Worm (Caenorhabditis elegans) whole organism, L3 larva: ENCODE measurements around the gene T13B5.9.
A peak's percentile ranks its signal among the peaks of the same experiment; 100 is the strongest.

Experiments
- R02D3.7 ChIP-seq: fragments of 150-350 bp; optimal IDR thresholded peaks from 2 replicates; lab custom pipeline; 2014; ENCODE audit warnings: missing biosample characterization, missing genetic modification characterization
- aly-2 ChIP-seq: fragments of 150-350 bp; optimal IDR thresholded peaks from 2 replicates; lab custom pipeline; 2014; ENCODE audit warnings: missing biosample characterization, missing genetic modification characterization
- ama-1 ChIP-seq: fragments of 150-350 bp; optimal IDR thresholded peaks from 2 replicates; lab custom pipeline; 2018
- ceh-28 ChIP-seq: fragments of 150-350 bp; optimal IDR thresholded peaks from 2 replicates; lab custom pipeline; 2014; ENCODE audit warnings: missing biosample characterization, missing genetic modification reagents, missing genetic modification characterization
- ceh-9 ChIP-seq: sonication (generic microtip); optimal IDR thresholded peaks from 2 replicates; lab custom pipeline; 2018; ENCODE audit warnings: missing biosample characterization, missing genetic modification characterization
- daf-12 ChIP-seq: fragments of 150-350 bp; optimal IDR thresholded peaks from 2 replicates; lab custom pipeline; 2014; ENCODE audit warnings: missing biosample characterization, missing genetic modification reagents, missing genetic modification characterization
- egl-5 ChIP-seq: fragments of 150-350 bp; optimal IDR thresholded peaks from 2 replicates; lab custom pipeline; 2017; ENCODE audit warnings: missing biosample characterization, missing genetic modification reagents, missing genetic modification characterization, inconsistent platforms
- elt-1 ChIP-seq: fragments of 150-350 bp; optimal IDR thresholded peaks from 2 replicates; lab custom pipeline; 2014; ENCODE audit warnings: missing biosample characterization, missing genetic modification characterization
- elt-2 ChIP-seq: sonication (generic microtip); optimal IDR thresholded peaks from 2 replicates; lab custom pipeline; 2016; ENCODE audit warnings: missing genetic modification reagents, mild to moderate bottlenecking, missing genetic modification characterization, missing compliant biosample characterization
- eor-1 ChIP-seq, 2 experiments: fragments of 150-350 bp; optimal IDR thresholded peaks; 2 replicates each; lab custom pipeline; 2014 to 2018; ENCODE audit warnings: missing biosample characterization in 2 of 2, missing genetic modification characterization in 2 of 2
- fkh-2 ChIP-seq: fragments of 150-350 bp; optimal IDR thresholded peaks from 2 replicates; lab custom pipeline; 2014; ENCODE audit warnings: missing biosample characterization, missing genetic modification reagents, missing genetic modification characterization
- fos-1 ChIP-seq: fragments of 150-350 bp; optimal IDR thresholded peaks from 2 replicates; lab custom pipeline; 2014; ENCODE audit warnings: missing biosample characterization, missing genetic modification characterization
- jun-1 ChIP-seq: fragments of 150-350 bp; optimal IDR thresholded peaks from 2 replicates; lab custom pipeline; 2014; ENCODE audit warnings: missing biosample characterization, missing genetic modification reagents, missing genetic modification characterization
- lin-15B ChIP-seq: fragments of 150-350 bp; optimal IDR thresholded peaks from 2 replicates; lab custom pipeline; 2014; ENCODE audit warnings: missing biosample characterization, missing genetic modification characterization
- lin-39 ChIP-seq: fragments of 150-350 bp; optimal IDR thresholded peaks from 2 replicates; lab custom pipeline; 2018; ENCODE audit warnings: missing biosample characterization, missing genetic modification reagents, missing genetic modification characterization
- lsy-12 ChIP-seq: sonication (generic microtip); optimal IDR thresholded peaks from 2 replicates; lab custom pipeline; 2016; ENCODE audit warnings: mild to moderate bottlenecking, missing genetic modification characterization, missing compliant biosample characterization
- mdl-1 ChIP-seq: fragments of 150-350 bp; optimal IDR thresholded peaks from 2 replicates; lab custom pipeline; 2014; ENCODE audit warnings: missing biosample characterization, missing genetic modification characterization
- mml-1 ChIP-seq: fragments of 150-350 bp; sonication (generic microtip); optimal IDR thresholded peaks from 3 replicates; lab custom pipeline; 2014; ENCODE audit warnings: missing biosample characterization, missing genetic modification characterization
- nfya-1 ChIP-seq: sonication (generic microtip); optimal IDR thresholded peaks from 2 replicates; lab custom pipeline; 2017; ENCODE audit warnings: missing genetic modification characterization, mild to moderate bottlenecking, missing compliant biosample characterization, antibody characterized with exemption, moderate library complexity; ENCODE audit not compliant: insufficient read depth
- nhr-11 ChIP-seq: fragments of 150-350 bp; optimal IDR thresholded peaks from 2 replicates; lab custom pipeline; 2014; ENCODE audit warnings: missing biosample characterization, missing genetic modification characterization
- nhr-23 ChIP-seq: fragments of 150-350 bp; optimal IDR thresholded peaks from 2 replicates; lab custom pipeline; 2014; ENCODE audit warnings: missing biosample characterization, missing genetic modification reagents, missing genetic modification characterization
- nhr-237 ChIP-seq: fragments of 150-350 bp; optimal IDR thresholded peaks from 2 replicates; lab custom pipeline; 2014; ENCODE audit warnings: missing biosample characterization, missing genetic modification characterization
- nhr-25 ChIP-seq: sonication (generic microtip); optimal IDR thresholded peaks from 2 replicates; lab custom pipeline; 2017; ENCODE audit warnings: missing biosample characterization, missing genetic modification characterization
- nhr-28 ChIP-seq: fragments of 150-350 bp; optimal IDR thresholded peaks from 2 replicates; lab custom pipeline; 2014; ENCODE audit warnings: missing biosample characterization, missing genetic modification characterization
- nhr-43 ChIP-seq: sonication (generic microtip); optimal IDR thresholded peaks from 2 replicates; lab custom pipeline; 2016; ENCODE audit warnings: mild to moderate bottlenecking, missing genetic modification characterization, missing compliant biosample characterization; ENCODE audit not compliant: poor library complexity, severe bottlenecking
- nhr-67 ChIP-seq: fragments of 150-350 bp; optimal IDR thresholded peaks from 2 replicates; lab custom pipeline; 2014; ENCODE audit warnings: missing biosample characterization, missing genetic modification characterization
- nhr-77 ChIP-seq: fragments of 150-350 bp; optimal IDR thresholded peaks from 2 replicates; lab custom pipeline; 2014; ENCODE audit warnings: missing biosample characterization, missing genetic modification characterization
- pha-4 ChIP-seq: fragments of 150-350 bp; optimal IDR thresholded peaks from 2 replicates; lab custom pipeline; 2014; ENCODE audit warnings: missing biosample characterization, missing genetic modification reagents, missing genetic modification characterization
- pqm-1 ChIP-seq: fragments of 150-350 bp; optimal IDR thresholded peaks from 2 replicates; lab custom pipeline; 2017; ENCODE audit warnings: missing biosample characterization, missing genetic modification characterization, inconsistent platforms
- sea-2 ChIP-seq: fragments of 150-350 bp; sonication (generic microtip); optimal IDR thresholded peaks from 4 replicates; lab custom pipeline; 2014; ENCODE audit warnings: missing biosample characterization, missing genetic modification reagents, missing genetic modification characterization
- skn-1 ChIP-seq: fragments of 150-350 bp; optimal IDR thresholded peaks from 2 replicates; lab custom pipeline; 2014; ENCODE audit warnings: missing biosample characterization, missing genetic modification characterization
- tbx-2 ChIP-seq: sonication (generic microtip); optimal IDR thresholded peaks from 2 replicates; lab custom pipeline; 2016; ENCODE audit warnings: mild to moderate bottlenecking, missing genetic modification characterization, missing compliant biosample characterization
- unc-39 ChIP-seq: sonication (generic microtip); optimal IDR thresholded peaks from 4 replicates; lab custom pipeline; 2017; ENCODE audit warnings: missing biosample characterization, missing genetic modification characterization
- unc-62 ChIP-seq: fragments of 150-350 bp; sonication (generic microtip); optimal IDR thresholded peaks from 4 replicates; lab custom pipeline; 2014; ENCODE audit warnings: missing biosample characterization, missing genetic modification reagents, missing genetic modification characterization
- zag-1 ChIP-seq: fragments of 150-350 bp; optimal IDR thresholded peaks from 2 replicates; lab custom pipeline; 2014; ENCODE audit warnings: missing biosample characterization, missing genetic modification characterization
- ztf-11 ChIP-seq: fragments of 150-350 bp; optimal IDR thresholded peaks from 2 replicates; lab custom pipeline; 2014; ENCODE audit warnings: missing biosample characterization, missing genetic modification characterization

The T13B5.9 gene

ce11 chrII:1104409-1104808, at the start of gene T13B5.9:
Gene T13B5.9, minus strand, starts transcription at chrII:1104509.
- TF ChIP-seq lin-39 (tag; lab: Kevin White, UChicago) (no peak), jun-1 (tag; lab: Kevin White, UChicago) (no peak), fkh-2 (tag; lab: Kevin White, UChicago) (no peak), skn-1 (tag; lab: Kevin White, UChicago) (no peak), fos-1 (no peak), mdl-1 (tag; lab: Kevin White, UChicago) (no peak), tbx-2 (tag; lab: Kevin White, UChicago) (no peak), mml-1 (tag; lab: Kevin White, UChicago) (no peak), unc-39 (tag; lab: Kevin White, UChicago) (no peak)
- TF ChIP-seq, all 47 proteins: peak for 0

DNA sequence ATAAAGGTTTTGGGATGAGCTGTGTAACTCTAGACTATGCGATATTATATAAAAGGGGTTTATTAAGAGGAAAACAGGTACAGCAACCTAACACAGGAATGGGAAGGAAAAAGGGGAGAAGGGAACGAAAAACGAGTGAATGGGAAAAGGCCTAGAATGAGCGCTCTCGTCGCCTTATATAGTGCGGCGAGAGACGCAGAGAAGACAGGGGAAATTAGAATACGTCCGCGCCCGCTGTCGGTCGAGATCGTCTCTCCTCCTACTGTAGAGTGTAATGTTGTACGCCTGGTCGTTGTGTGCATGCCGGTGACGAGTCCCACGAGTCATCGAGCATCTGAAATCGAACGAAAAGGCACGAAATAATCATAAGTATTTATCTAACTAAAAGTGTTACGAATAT, 49.0 kb upstream of the T13B5.9 start:
- TF ChIP-seq skn-1 (tag; lab: Kevin White, UChicago) (no peak), nhr-77 (tag; lab: Kevin White, UChicago) (no peak)
- TF ChIP-seq, all 47 proteins: peak for 0

DNA sequence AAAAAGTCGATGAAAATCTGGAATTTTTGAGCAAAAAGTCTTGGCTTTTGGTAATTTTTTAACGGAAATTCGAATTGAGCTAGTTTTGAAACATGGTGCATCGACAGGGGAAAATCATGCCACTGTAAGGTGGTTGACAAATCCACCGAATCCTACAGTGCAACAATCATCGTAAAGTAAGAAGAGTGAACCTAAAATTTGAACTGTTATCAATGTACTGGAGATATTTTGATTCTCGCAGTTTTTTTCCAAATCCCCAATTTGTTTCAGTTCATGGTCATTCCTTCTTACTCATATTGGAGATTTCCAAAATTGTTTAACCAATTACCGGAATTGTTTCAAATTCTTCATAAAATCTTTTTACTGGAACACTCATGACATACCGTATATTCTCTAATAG, 48.4 kb upstream of the T13B5.9 start:
- TF ChIP-seq elt-2 (tag; lab: Kevin White, UChicago) (peak; percentile 30), nhr-43 (no peak), nhr-28 (no peak)

DNA sequence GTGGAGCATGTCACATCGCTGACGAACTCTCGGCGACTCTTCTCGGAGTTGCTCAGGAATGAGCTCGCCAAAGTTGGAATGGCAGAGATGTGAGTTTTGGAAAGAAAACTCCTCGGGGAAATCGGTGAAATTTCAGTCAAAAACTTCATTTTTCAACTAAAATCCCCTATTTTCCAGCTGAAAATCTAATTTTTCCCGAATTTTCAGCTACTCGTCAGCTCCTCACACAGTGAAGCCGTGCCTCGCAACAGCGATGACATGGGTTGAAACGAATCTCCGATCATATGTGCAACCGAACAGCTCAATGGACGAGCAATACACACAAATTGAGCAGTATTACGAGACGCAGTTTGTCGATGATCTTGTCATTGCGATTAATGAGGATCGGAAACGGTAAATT, 47.5 kb upstream of the T13B5.9 start:
- TF ChIP-seq R02D3.7 (no peak), ceh-28 (no peak), nhr-25 (no peak), ztf-11 (tag; lab: Kevin White, UChicago) (no peak), nhr-237 (tag; lab: Kevin White, UChicago) (no peak), tbx-2 (tag; lab: Kevin White, UChicago) (no peak), nhr-43 (no peak), sea-2 (GFP tag; lab: Kevin White, UChicago) (no peak)

DNA sequence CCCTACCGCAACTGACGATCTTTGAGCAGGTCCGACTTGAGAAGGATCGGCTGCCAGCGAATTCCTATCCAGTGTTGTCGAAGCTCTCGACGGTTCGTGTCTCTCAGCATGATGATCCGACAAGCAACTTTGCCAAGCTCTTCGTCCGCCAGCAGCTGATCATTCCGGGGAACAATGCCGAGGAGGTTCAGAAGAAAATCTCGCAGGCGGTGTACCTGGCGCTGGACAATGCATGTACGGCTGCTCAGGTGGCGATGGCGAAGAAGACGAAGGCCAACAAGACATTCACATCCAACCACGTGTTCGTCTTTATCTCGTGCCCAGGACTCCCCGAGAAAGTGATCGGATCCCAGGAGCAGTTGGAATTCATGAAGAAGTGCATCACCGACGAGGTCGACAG, 45.1 kb upstream of the T13B5.9 start:
- TF ChIP-seq skn-1 (tag; lab: Kevin White, UChicago) (no peak), egl-5 (no peak), mml-1 (tag; lab: Kevin White, UChicago) (no peak), nhr-77 (tag; lab: Kevin White, UChicago) (no peak), pqm-1 (tag; lab: Kevin White, UChicago) (no peak), nhr-11 (no peak), nhr-237 (tag; lab: Kevin White, UChicago) (no peak), sea-2 (GFP tag; lab: Kevin White, UChicago) (no peak)
- TF ChIP-seq, all 47 proteins: peak for 0

- TF ChIP-seq pqm-1 (tag; lab: Kevin White, UChicago) (peak; percentile 64), fos-1 (no peak), lsy-12 (tag; lab: Kevin White, UChicago) (no peak), unc-39 (tag; lab: Kevin White, UChicago) (no peak), daf-12 (tag; lab: Kevin White, UChicago) (no peak), nhr-23 (tag; lab: Kevin White, UChicago) (peak; percentile 29), aly-2 (tag; lab: Kevin White, UChicago) (no peak), elt-2 (tag; lab: Kevin White, UChicago) (peak; percentile 76), nhr-43 (peak; percentile 65)
- TF ChIP-seq, all 47 proteins: peak for 4
Measured at ce11 chrII:1143173-1143738, 38.9 kb upstream of the T13B5.9 start.

- TF ChIP-seq aly-2 (tag; lab: Kevin White, UChicago) (no peak), ztf-11 (tag; lab: Kevin White, UChicago) (no peak), nhr-28 (no peak), ceh-9 (tag; lab: Kevin White, UChicago) (no peak), zag-1 (no peak), fos-1 (no peak), egl-5 (no peak), nhr-67 (tag; lab: Kevin White, UChicago) (no peak), eor-1 (tag; optimal IDR thresholded peaks at IDR 0.05; lab: Kevin White, UChicago) (no peak), elt-1 (tag; lab: Kevin White, UChicago) (peak; percentile 43), pha-4 (tag; lab: Kevin White, UChicago) (no peak), lin-15B (tag; lab: Kevin White, UChicago) (no peak), sea-2 (GFP tag; lab: Kevin White, UChicago) (no peak), mml-1 (tag; lab: Kevin White, UChicago) (no peak), nhr-25 (peak; percentile 44), unc-39 (tag; lab: Kevin White, UChicago) (no peak), daf-12 (tag; lab: Kevin White, UChicago) (no peak), fkh-2 (tag; lab: Kevin White, UChicago) (no peak), pqm-1 (tag; lab: Kevin White, UChicago) (no peak), nfya-1 (tag; lab: Kevin White, UChicago) (no peak), nhr-11 (no peak), nhr-23 (tag; lab: Kevin White, UChicago) (peak; percentile 17), unc-62 (GFP tag; lab: Kevin White, UChicago) (no peak), ama-1 (lab: Kevin White, UChicago) (no peak)
Measured at ce11 chrII:1141720-1142574, 37.6 kb upstream of the T13B5.9 start.
